Fruit fly (Drosophila melanogaster) whole organism, embryonic: ENCODE data around the gene Edg91.
A peak's percentile ranks its signal among the peaks of the same experiment; 100 is the strongest.

Experiments used
- ATbp ChIP-seq: fragments of 200-800 bp; sonication (Bioruptor generic); optimal IDR thresholded peaks from 2 replicates; lab custom pipeline; 2017; ENCODE audit warnings: missing biosample characterization, mild to moderate bottlenecking, missing genetic modification characterization, missing genetic modification reagents
- Adf1 ChIP-seq: fragments of 200-800 bp; sonication (Bioruptor generic); IDR thresholded peaks from 2 replicates; pipeline ENCODE4 v1.3.6; 2022; ENCODE audit warnings: missing biosample characterization, missing genetic modification characterization
- Antp ChIP-seq: fragments of 200-800 bp; sonication (Bioruptor generic); optimal IDR thresholded peaks from 3 replicates; lab custom pipeline; 2016; ENCODE audit warnings: missing biosample characterization, missing genetic modification characterization
- Atf-2 ChIP-seq: fragments of 200-800 bp; sonication (Bioruptor generic); optimal IDR thresholded peaks from 2 replicates; lab custom pipeline; 2016; ENCODE audit warnings: missing biosample characterization, missing genetic modification characterization
- Atf6 ChIP-seq: fragments of 200-800 bp; sonication (Bioruptor generic); IDR thresholded peaks from 2 replicates; pipeline ENCODE4 v1.3.6; 2022; ENCODE audit warnings: missing biosample characterization, missing genetic modification characterization
- CG10209 ChIP-seq: fragments of 200-800 bp; sonication (Bioruptor generic); optimal IDR thresholded peaks from 3 replicates; lab custom pipeline; 2017; ENCODE audit warnings: missing biosample characterization, mild to moderate bottlenecking, missing genetic modification characterization, missing genetic modification reagents
- CG10321 ChIP-seq: fragments of 200-800 bp; sonication (Bioruptor generic); IDR thresholded peaks from 2 replicates; pipeline ENCODE4 v1.3.6; 2022; ENCODE audit warnings: missing biosample characterization, missing genetic modification characterization
- CG14441 ChIP-seq: fragments of 200-800 bp; sonication (Bioruptor generic); IDR thresholded peaks from 2 replicates; pipeline ENCODE4 v1.3.6; 2022; ENCODE audit warnings: missing biosample characterization, missing genetic modification characterization
- CG14965 ChIP-seq: fragments of 200-800 bp; sonication (Bioruptor generic); optimal IDR thresholded peaks from 2 replicates; lab custom pipeline; 2016; ENCODE audit warnings: missing biosample characterization, missing genetic modification characterization, borderline replicate concordance
- CG15073 ChIP-seq: fragments of 200-800 bp; sonication (Bioruptor generic); optimal IDR thresholded peaks from 2 replicates; lab custom pipeline; 2016; ENCODE audit warnings: missing biosample characterization, missing genetic modification characterization
- CG1603 ChIP-seq: fragments of 200-800 bp; sonication (Bioruptor generic); optimal IDR thresholded peaks from 2 replicates; lab custom pipeline; 2019; ENCODE audit warnings: missing biosample characterization, mild to moderate bottlenecking, missing genetic modification characterization, moderate library complexity
- CG17568 ChIP-seq: fragments of 200-800 bp; sonication (Bioruptor generic); optimal IDR thresholded peaks from 2 replicates; lab custom pipeline; 2018; ENCODE audit warnings: missing biosample characterization, mild to moderate bottlenecking, missing genetic modification characterization, moderate library complexity
- CG17612 ChIP-seq: fragments of 200-800 bp; sonication (Bioruptor generic); IDR thresholded peaks from 2 replicates; pipeline ENCODE4 v1.3.6; 2022; ENCODE audit warnings: missing biosample characterization, missing genetic modification characterization
- CG18764 ChIP-seq: fragments of 200-800 bp; sonication (Bioruptor generic); optimal IDR thresholded peaks from 3 replicates; lab custom pipeline; 2016; ENCODE audit warnings: missing biosample characterization, missing genetic modification characterization
- CG3163 ChIP-seq: fragments of 200-800 bp; sonication (Bioruptor generic); optimal IDR thresholded peaks from 3 replicates; lab custom pipeline; 2016; ENCODE audit warnings: missing biosample characterization, missing genetic modification characterization
- CG34224 ChIP-seq: fragments of 200-800 bp; sonication (Bioruptor generic); IDR thresholded peaks from 3 replicates; pipeline ENCODE4 v1.3.6; 2022; ENCODE audit warnings: missing biosample characterization, missing genetic modification characterization; ENCODE audit not compliant: partially characterized antibody
- CG6254 ChIP-seq: fragments of 200-800 bp; sonication (Bioruptor generic); optimal IDR thresholded peaks from 3 replicates; lab custom pipeline; 2017; ENCODE audit warnings: mild to moderate bottlenecking, missing biosample characterization, missing genetic modification reagents, missing genetic modification characterization
- CG7556 ChIP-seq: fragments of 200-800 bp; sonication (Bioruptor generic); optimal IDR thresholded peaks from 2 replicates; lab custom pipeline; 2017; ENCODE audit warnings: missing biosample characterization, mild to moderate bottlenecking, missing genetic modification characterization
- CG9932 ChIP-seq: fragments of 200-800 bp; sonication (Bioruptor generic); IDR thresholded peaks from 2 replicates; pipeline ENCODE4 v1.3.6; 2022; ENCODE audit warnings: missing biosample characterization, missing genetic modification characterization
- Dad ChIP-seq: fragments of 200-800 bp; sonication (Bioruptor generic); optimal IDR thresholded peaks from 3 replicates; lab custom pipeline; 2016; ENCODE audit warnings: missing biosample characterization, missing genetic modification characterization
- Dfd ChIP-seq, 2 experiments: fragments of >200 bp; optimal IDR thresholded peaks; 2 replicates each; lab custom pipeline; 2017; ENCODE audit warnings: missing biosample characterization in 2 of 2, missing genetic modification characterization in 2 of 2
- Dll ChIP-seq: fragments of 200-800 bp; sonication (Bioruptor generic); IDR thresholded peaks from 4 replicates; pipeline ENCODE4 v1.3.6; 2022; ENCODE audit warnings: missing biosample characterization, missing genetic modification characterization; ENCODE audit not compliant: partially characterized antibody
- Doc3 ChIP-seq: fragments of 200-800 bp; sonication (Bioruptor generic); IDR thresholded peaks from 3 replicates; pipeline ENCODE4 v1.3.6; 2022; ENCODE audit warnings: missing biosample characterization, missing genetic modification characterization; ENCODE audit not compliant: partially characterized antibody
- Drgx ChIP-seq: fragments of 200-800 bp; sonication (Bioruptor generic); IDR thresholded peaks from 2 replicates; pipeline ENCODE4 v1.3.6; 2022; ENCODE audit warnings: missing biosample characterization, missing genetic modification characterization
- Fer3 ChIP-seq: fragments of 200-800 bp; sonication (Bioruptor generic); optimal IDR thresholded peaks from 2 replicates; lab custom pipeline; 2018; ENCODE audit warnings: missing biosample characterization, mild to moderate bottlenecking, missing genetic modification characterization, moderate library complexity
- Gug ChIP-seq: fragments of 200-800 bp; sonication (Bioruptor generic); IDR thresholded peaks from 4 replicates; pipeline ENCODE4 v1.3.6; 2022; ENCODE audit warnings: missing biosample characterization, missing genetic modification characterization
- Hand ChIP-seq: fragments of 200-800 bp; sonication (Bioruptor generic); optimal IDR thresholded peaks from 2 replicates; lab custom pipeline; 2017; ENCODE audit warnings: mild to moderate bottlenecking, missing biosample characterization, missing genetic modification reagents, missing genetic modification characterization
- Hey ChIP-seq: fragments of 200-800 bp; sonication (Bioruptor generic); optimal IDR thresholded peaks from 3 replicates; lab custom pipeline; 2018; ENCODE audit warnings: missing biosample characterization, mild to moderate bottlenecking, missing genetic modification characterization
- HmgD ChIP-seq: fragments of 200-800 bp; sonication (Bioruptor generic); optimal IDR thresholded peaks from 3 replicates; lab custom pipeline; 2016; ENCODE audit warnings: missing biosample characterization, missing genetic modification characterization
- HmgZ ChIP-seq: fragments of 200-800 bp; sonication (Bioruptor generic); optimal IDR thresholded peaks from 2 replicates; lab custom pipeline; 2018; ENCODE audit warnings: missing biosample characterization, mild to moderate bottlenecking, missing genetic modification characterization
- Nf-YB ChIP-seq: fragments of 200-800 bp; sonication (Bioruptor generic); optimal IDR thresholded peaks from 3 replicates; lab custom pipeline; 2019; ENCODE audit warnings: missing biosample characterization, mild to moderate bottlenecking, missing genetic modification characterization, moderate library complexity
- Rfx ChIP-seq: fragments of 200-800 bp; sonication (Bioruptor generic); IDR thresholded peaks from 2 replicates; pipeline ENCODE4 v1.3.6; 2022; ENCODE audit warnings: missing biosample characterization, missing genetic modification characterization
- Sry-β ChIP-seq: fragments of 200-800 bp; sonication (Bioruptor generic); optimal IDR thresholded peaks from 2 replicates; lab custom pipeline; 2018; ENCODE audit warnings: missing biosample characterization, mild to moderate bottlenecking, missing genetic modification characterization, moderate library complexity
- Sry-δ ChIP-seq: fragments of 200-800 bp; sonication (Bioruptor generic); optimal IDR thresholded peaks from 2 replicates; lab custom pipeline; 2016; ENCODE audit warnings: missing biosample characterization, missing genetic modification characterization
- amos ChIP-seq: fragments of 200-800 bp; sonication (Bioruptor generic); IDR thresholded peaks from 2 replicates; pipeline ENCODE4 v1.3.6; 2022; ENCODE audit warnings: missing biosample characterization, missing genetic modification characterization; ENCODE audit not compliant: partially characterized antibody
- aop ChIP-seq: fragments of 200-800 bp; sonication (Bioruptor generic); IDR thresholded peaks from 2 replicates; pipeline ENCODE4 v1.3.6; 2022; ENCODE audit warnings: missing biosample characterization, missing genetic modification characterization
- cg ChIP-seq: fragments of 200-800 bp; sonication (Bioruptor generic); optimal IDR thresholded peaks from 3 replicates; lab custom pipeline; 2019; ENCODE audit warnings: missing biosample characterization, mild to moderate bottlenecking, missing genetic modification characterization, moderate library complexity
- chinmo ChIP-seq: fragments of 200-800 bp; sonication (Bioruptor generic); IDR thresholded peaks from 4 replicates; pipeline ENCODE4 v1.3.6; 2022; ENCODE audit warnings: missing biosample characterization, missing genetic modification characterization; ENCODE audit not compliant: partially characterized antibody
- dmrt11E ChIP-seq: fragments of 200-800 bp; sonication (Bioruptor generic); optimal IDR thresholded peaks from 3 replicates; lab custom pipeline; 2018; ENCODE audit warnings: missing biosample characterization, mild to moderate bottlenecking, missing genetic modification characterization, moderate library complexity
- ewg ChIP-seq: fragments of 200-800 bp; sonication (Bioruptor generic); optimal IDR thresholded peaks from 3 replicates; lab custom pipeline; 2017; ENCODE audit warnings: mild to moderate bottlenecking, missing biosample characterization, missing genetic modification reagents, missing genetic modification characterization
- lov ChIP-seq, 2 experiments: fragments of 200-800 bp in 1 of 2; fragments of >200 bp in 1 of 2; sonication (Bioruptor generic) in 1 of 2; IDR thresholded peaks in 1 of 2; optimal IDR thresholded peaks in 1 of 2; 2 replicates in 1 of 2; 3 replicates in 1 of 2; pipeline versions ENCODE4 v1.3.6 to Lab custom; 2017 to 2022; ENCODE audit warnings: missing biosample characterization in 1 of 2, missing genetic modification characterization in 1 of 2
- maf-S ChIP-seq: fragments of 200-800 bp; sonication (Bioruptor generic); optimal IDR thresholded peaks from 2 replicates; lab custom pipeline; 2016; ENCODE audit warnings: missing biosample characterization, missing genetic modification characterization
- nerfin-1 ChIP-seq: fragments of 200-800 bp; sonication (Bioruptor generic); optimal IDR thresholded peaks from 3 replicates; lab custom pipeline; 2019; ENCODE audit warnings: missing biosample characterization, mild to moderate bottlenecking, missing genetic modification characterization, moderate library complexity
- seq ChIP-seq: fragments of 200-800 bp; sonication (Bioruptor generic); IDR thresholded peaks from 2 replicates; pipeline ENCODE4 v1.3.6; 2022; ENCODE audit warnings: missing biosample characterization, missing genetic modification characterization
- shn ChIP-seq: fragments of 200-800 bp; sonication (Bioruptor generic); optimal IDR thresholded peaks from 3 replicates; lab custom pipeline; 2016; ENCODE audit warnings: missing biosample characterization, missing genetic modification characterization
- sisA ChIP-seq: fragments of 200-800 bp; sonication (Bioruptor generic); IDR thresholded peaks from 2 replicates; pipeline ENCODE4 v1.3.6; 2022; ENCODE audit warnings: missing biosample characterization, missing genetic modification characterization
- slp2 ChIP-seq: fragments of 200-800 bp; sonication (Bioruptor generic); optimal IDR thresholded peaks from 2 replicates; lab custom pipeline; 2016; ENCODE audit warnings: missing biosample characterization, missing genetic modification characterization
- sug ChIP-seq: fragments of 200-800 bp; optimal IDR thresholded peaks from 2 replicates; lab custom pipeline; 2019; ENCODE audit warnings: missing biosample characterization, mild to moderate bottlenecking, missing genetic modification characterization, moderate library complexity
- unc-4 ChIP-seq: fragments of 200-800 bp; sonication (Bioruptor generic); IDR thresholded peaks from 2 replicates; pipeline ENCODE4 v1.3.6; 2022; ENCODE audit warnings: missing biosample characterization, missing genetic modification characterization; ENCODE audit not compliant: partially characterized antibody

The Edg91 gene

dm6 chr3R:17603717-17604116 lies 7.6 kb downstream of the Edg91 start (continued):
- TF ChIP-seq HmgZ (tag; lab: Kevin White, UChicago) (peak; percentile 21), Adf1 (GFP tag; lab: Robert Waterston, UW) (peak; percentile 43; the same call in 1 of the 2 replicates), cg (GFP tag; lab: Kevin White, UChicago) (peak; percentile 97), Atf-2 (no peak), shn (GFP tag; lab: Kevin White, UChicago) (no peak), Hand (no peak), CG1603 (peak; percentile 18), sisA (GFP tag; lab: Robert Waterston, UW) (no peak), CG14441 (GFP tag; lab: Robert Waterston, UW) (no peak), Doc3 (GFP tag; lab: Robert Waterston, UW) (0 out of 3 replicates have a peak, but pooled peaks have one; percentile 38), CG18764 (GFP tag; lab: Kevin White, UChicago) (no peak), Drgx (no peak), aop (GFP tag; lab: Robert Waterston, UW) (no peak), Dfd (GFP tag; optimal IDR thresholded peaks at IDR 0.05; lab: Kevin White, UChicago) (no peak), lov (optimal IDR thresholded peaks at IDR 0.05; lab: Kevin White, UChicago) (no peak), lov (GFP tag; IDR thresholded peaks at IDR 0.05; lab: Robert Waterston, UW) (peak; percentile 91; the same call in 2 of the 3 replicates), CG7556 (GFP tag; lab: Kevin White, UChicago) (no peak), CG34224 (GFP tag; lab: Robert Waterston, UW) (peak; percentile 26; the same call in 1 of the 3 replicates), Sry-β (no peak), Hey (tag; lab: Kevin White, UChicago) (peak; percentile 95), nerfin-1 (tag; lab: Kevin White, UChicago) (peak; percentile 94), CG10209 (GFP tag; lab: Kevin White, UChicago) (no peak), CG10321 (no peak), Dll (GFP tag; lab: Robert Waterston, UW) (0 out of 4 replicates have a peak, but pooled peaks have one; percentile 34), dmrt11E (tag; lab: Kevin White, UChicago) (no peak), Nf-YB (GFP tag; lab: Kevin White, UChicago) (no peak), ewg (GFP tag; lab: Kevin White, UChicago) (no peak), CG3163 (GFP tag; lab: Kevin White, UChicago) (no peak), Antp (GFP tag; lab: Kevin White, UChicago) (no peak), Sry-δ (GFP tag; lab: Kevin White, UChicago) (no peak), Dad (GFP tag; lab: Kevin White, UChicago) (no peak), Fer3 (tag; lab: Kevin White, UChicago) (no peak), chinmo (GFP tag; lab: Robert Waterston, UW) (peak; percentile 85; the same call in 1 of the 4 replicates), CG17568 (no peak), unc-4 (GFP tag; lab: Robert Waterston, UW) (peak; percentile 35; the same call in 1 of the 2 replicates), Atf6 (no peak), Gug (GFP tag; lab: Robert Waterston, UW) (no peak), seq (GFP tag; lab: Robert Waterston, UW) (peak; percentile 60; the same call in 1 of the 2 replicates), sug (tag; lab: Kevin White, UChicago) (no peak), slp2 (GFP tag; lab: Kevin White, UChicago) (no peak), maf-S (GFP tag; lab: Kevin White, UChicago) (no peak), CG14965 (GFP tag; lab: Kevin White, UChicago) (no peak), CG17612 (no peak), CG9932 (peak; percentile 32; the same call in 1 of the 2 replicates), amos (GFP tag; lab: Robert Waterston, UW) (peak; percentile 23; the same call in 1 of the 2 replicates), Rfx (GFP tag; lab: Robert Waterston, UW) (0 out of 2 replicates have a peak, but pooled peaks have one; percentile 12), CG15073 (GFP tag; lab: Kevin White, UChicago) (no peak), ATbp (GFP tag; lab: Kevin White, UChicago) (no peak), HmgD (GFP tag; lab: Kevin White, UChicago) (peak; percentile 66), CG6254 (no peak)
